Fruit fly (Drosophila melanogaster) whole organism, adult: ENCODE data around the gene toc.

Experiments
- CG11617 ChIP-seq: fragments of 200-800 bp; sonication (Bioruptor generic); optimal IDR thresholded peaks from 2 replicates; lab custom pipeline; 2017; ENCODE audit warnings: mild to moderate bottlenecking, missing biosample characterization, missing genetic modification reagents, missing genetic modification characterization
- Clk ChIP-seq: fragments of 200-800 bp; sonication (Bioruptor generic); optimal IDR thresholded peaks from 2 replicates; lab custom pipeline; 2017; ENCODE audit warnings: missing biosample characterization, missing genetic modification characterization
- Mnt ChIP-seq: fragments of 200-800 bp; sonication (Bioruptor generic); optimal IDR thresholded peaks from 2 replicates; lab custom pipeline; 2016; ENCODE audit warnings: missing biosample characterization, mild to moderate bottlenecking, missing genetic modification characterization

dm6 chr2L:3172745-3173271 lies 28.2 kb upstream of the toc start:
- TF ChIP-seq CG11617 (GFP tag; lab: Kevin White, UChicago) (no peak), Mnt (GFP tag; lab: Kevin White, UChicago) (peak; percentile 14), Clk (GFP tag; lab: Kevin White, UChicago) (no peak)
